Fruit fly (Drosophila melanogaster) whole organism, embryonic: ENCODE results near the gene RASSF8.

Experiments used
- Asciz ChIP-seq: fragments of 200-800 bp; sonication (Bioruptor generic); optimal IDR thresholded peaks from 2 replicates; lab custom pipeline; 2017; ENCODE audit warnings: missing biosample characterization, mild to moderate bottlenecking, missing genetic modification characterization, missing genetic modification reagents
- Atf6 ChIP-seq: fragments of 200-800 bp; sonication (Bioruptor generic); IDR thresholded peaks from 2 replicates; pipeline ENCODE4 v1.3.6; 2022; ENCODE audit warnings: missing biosample characterization, missing genetic modification characterization
- CG11723 ChIP-seq: fragments of 200-800 bp; sonication (Bioruptor generic); optimal IDR thresholded peaks from 2 replicates; lab custom pipeline; 2017; ENCODE audit warnings: missing biosample characterization, mild to moderate bottlenecking, missing genetic modification characterization
- CG12155 ChIP-seq: fragments of 200-800 bp; sonication (Bioruptor generic); optimal IDR thresholded peaks from 3 replicates; lab custom pipeline; 2016; ENCODE audit warnings: missing biosample characterization, missing genetic modification characterization
- CG12236 ChIP-seq: fragments of 200-800 bp; sonication (Bioruptor generic); optimal IDR thresholded peaks from 2 replicates; lab custom pipeline; 2016; ENCODE audit warnings: missing biosample characterization, missing genetic modification characterization
- CG14014 ChIP-seq: fragments of 200-800 bp; sonication (Bioruptor generic); IDR thresholded peaks from 2 replicates; pipeline ENCODE4 v1.3.6; 2022; ENCODE audit warnings: missing biosample characterization, missing genetic modification characterization
- CG1603 ChIP-seq: fragments of 200-800 bp; sonication (Bioruptor generic); optimal IDR thresholded peaks from 2 replicates; lab custom pipeline; 2019; ENCODE audit warnings: missing biosample characterization, mild to moderate bottlenecking, missing genetic modification characterization, moderate library complexity
- CG17385 ChIP-seq: fragments of 200-800 bp; sonication (Bioruptor generic); optimal IDR thresholded peaks from 3 replicates; lab custom pipeline; 2018; ENCODE audit warnings: missing biosample characterization, mild to moderate bottlenecking, missing genetic modification characterization
- CG17612 ChIP-seq: fragments of 200-800 bp; sonication (Bioruptor generic); IDR thresholded peaks from 2 replicates; pipeline ENCODE4 v1.3.6; 2022; ENCODE audit warnings: missing biosample characterization, missing genetic modification characterization
- CG17912 ChIP-seq: fragments of 200-800 bp; sonication (Bioruptor generic); optimal IDR thresholded peaks from 2 replicates; lab custom pipeline; 2018; ENCODE audit warnings: missing biosample characterization, mild to moderate bottlenecking, missing genetic modification characterization
- CG1792 ChIP-seq: fragments of 200-800 bp; sonication (Bioruptor generic); optimal IDR thresholded peaks from 2 replicates; lab custom pipeline; 2016; ENCODE audit warnings: missing biosample characterization, missing genetic modification characterization
- CG18262 ChIP-seq: fragments of 200-800 bp; optimal IDR thresholded peaks from 3 replicates; lab custom pipeline; 2019; ENCODE audit warnings: missing biosample characterization, mild to moderate bottlenecking, missing genetic modification characterization, moderate library complexity
- CG1832 ChIP-seq: fragments of 200-800 bp; sonication (Bioruptor generic); optimal IDR thresholded peaks from 2 replicates; lab custom pipeline; 2017; ENCODE audit warnings: missing biosample characterization, mild to moderate bottlenecking, missing genetic modification characterization, inconsistent platforms
- CG18599 ChIP-seq: fragments of 200-800 bp; sonication (Bioruptor generic); optimal IDR thresholded peaks from 3 replicates; lab custom pipeline; 2017; ENCODE audit warnings: missing biosample characterization, missing genetic modification characterization, mild to moderate bottlenecking, moderate library complexity, missing genetic modification reagents
- CG3407 ChIP-seq: fragments of 200-800 bp; sonication (Bioruptor generic); optimal IDR thresholded peaks from 2 replicates; lab custom pipeline; 2018; ENCODE audit warnings: missing biosample characterization, mild to moderate bottlenecking, missing genetic modification characterization
- CG3838 ChIP-seq: fragments of 200-800 bp; sonication (Bioruptor generic); optimal IDR thresholded peaks from 3 replicates; lab custom pipeline; 2016; ENCODE audit warnings: missing biosample characterization, missing genetic modification characterization
- CG4360 ChIP-seq: fragments of 200-800 bp; sonication (Bioruptor generic); IDR thresholded peaks from 2 replicates; pipeline ENCODE4 v1.3.6; 2022; ENCODE audit warnings: missing biosample characterization, missing genetic modification characterization
- CG4820 ChIP-seq: fragments of 200-800 bp; sonication (Bioruptor generic); optimal IDR thresholded peaks from 3 replicates; lab custom pipeline; 2016; ENCODE audit warnings: missing biosample characterization, missing genetic modification characterization
- CG7745 ChIP-seq: fragments of 200-800 bp; sonication (Bioruptor generic); optimal IDR thresholded peaks from 2 replicates; lab custom pipeline; 2018; ENCODE audit warnings: missing biosample characterization, mild to moderate bottlenecking, missing genetic modification characterization, moderate library complexity
- CG8478 ChIP-seq: fragments of >200 bp; optimal IDR thresholded peaks from 2 replicates; lab custom pipeline; 2018
- CG9817 ChIP-seq: fragments of 200-800 bp; sonication (Bioruptor generic); optimal IDR thresholded peaks from 2 replicates; lab custom pipeline; 2018; ENCODE audit warnings: missing biosample characterization, mild to moderate bottlenecking, missing genetic modification characterization, moderate library complexity
- Drgx ChIP-seq: fragments of 200-800 bp; sonication (Bioruptor generic); IDR thresholded peaks from 2 replicates; pipeline ENCODE4 v1.3.6; 2022; ENCODE audit warnings: missing biosample characterization, missing genetic modification characterization
- Hr51 ChIP-seq, 2 experiments: fragments of 200-800 bp; sonication (Bioruptor generic); optimal IDR thresholded peaks; 2 replicates in 1 of 2; 3 replicates in 1 of 2; lab custom pipeline; 2016 to 2018; ENCODE audit warnings: missing biosample characterization in 2 of 2, missing genetic modification characterization in 2 of 2, mild to moderate bottlenecking in 1 of 2, moderate library complexity in 1 of 2
- Hsf ChIP-seq: fragments of 200-800 bp; sonication (Bioruptor generic); optimal IDR thresholded peaks from 3 replicates; lab custom pipeline; 2016; ENCODE audit warnings: missing biosample characterization, missing genetic modification characterization
- NC2β ChIP-seq: fragments of 200-800 bp; sonication (Bioruptor generic); optimal IDR thresholded peaks from 2 replicates; lab custom pipeline; 2016; ENCODE audit warnings: missing biosample characterization, missing genetic modification characterization
- Neu2 ChIP-seq: fragments of 200-800 bp; sonication (Bioruptor generic); optimal IDR thresholded peaks from 3 replicates; lab custom pipeline; 2016; ENCODE audit warnings: missing biosample characterization, missing genetic modification characterization, borderline replicate concordance
- Oaz ChIP-seq: fragments of 200-800 bp; sonication (Bioruptor generic); IDR thresholded peaks from 2 replicates; pipeline ENCODE4 v1.3.6; 2022; ENCODE audit warnings: missing biosample characterization, missing genetic modification characterization
- PHDP ChIP-seq: fragments of 200-800 bp; sonication (Bioruptor generic); optimal IDR thresholded peaks from 3 replicates; lab custom pipeline; 2018; ENCODE audit warnings: missing biosample characterization, mild to moderate bottlenecking, missing genetic modification characterization, moderate library complexity
- Rfx ChIP-seq: fragments of 200-800 bp; sonication (Bioruptor generic); IDR thresholded peaks from 2 replicates; pipeline ENCODE4 v1.3.6; 2022; ENCODE audit warnings: missing biosample characterization, missing genetic modification characterization
- ato ChIP-seq: fragments of 200-800 bp; sonication (Bioruptor generic); IDR thresholded peaks from 2 replicates; pipeline ENCODE4 v1.3.6; 2022; ENCODE audit warnings: missing biosample characterization, missing genetic modification characterization; ENCODE audit not compliant: partially characterized antibody
- bab2 ChIP-seq: fragments of 200-800 bp; sonication (Bioruptor generic); optimal IDR thresholded peaks from 2 replicates; lab custom pipeline; 2016; ENCODE audit warnings: missing biosample characterization, missing genetic modification characterization
- bcd ChIP-seq: fragments of 200-800 bp; sonication (Bioruptor generic); optimal IDR thresholded peaks from 2 replicates; lab custom pipeline; 2017; ENCODE audit warnings: missing biosample characterization, mild to moderate bottlenecking, missing genetic modification characterization
- cwo ChIP-seq: fragments of 200-800 bp; sonication (Bioruptor generic); optimal IDR thresholded peaks from 3 replicates; lab custom pipeline; 2017; ENCODE audit warnings: missing biosample characterization, missing genetic modification characterization, mild to moderate bottlenecking, moderate library complexity, missing genetic modification reagents
- da ChIP-seq: fragments of 200-800 bp; sonication (Bioruptor generic); optimal IDR thresholded peaks from 2 replicates; lab custom pipeline; 2016; ENCODE audit warnings: missing biosample characterization, missing genetic modification characterization
- dmrt99B ChIP-seq: fragments of 200-800 bp; sonication (Bioruptor generic); optimal IDR thresholded peaks from 2 replicates; lab custom pipeline; 2018; ENCODE audit warnings: missing biosample characterization, mild to moderate bottlenecking, missing genetic modification characterization, moderate library complexity
- lbe ChIP-seq: fragments of 200-800 bp; sonication (Bioruptor generic); optimal IDR thresholded peaks from 2 replicates; lab custom pipeline; 2016; ENCODE audit warnings: missing biosample characterization, mild to moderate bottlenecking, missing genetic modification characterization
- lmd ChIP-seq: fragments of 200-800 bp; sonication (Bioruptor generic); IDR thresholded peaks from 2 replicates; pipeline ENCODE4 v1.3.6; 2022; ENCODE audit warnings: missing biosample characterization, missing genetic modification characterization
- oc ChIP-seq: fragments of 200-800 bp; sonication (Bioruptor generic); optimal IDR thresholded peaks from 2 replicates; lab custom pipeline; 2018; ENCODE audit warnings: missing biosample characterization, mild to moderate bottlenecking, missing genetic modification characterization, moderate library complexity
- onecut ChIP-seq: fragments of 200-800 bp; sonication (Bioruptor generic); IDR thresholded peaks from 2 replicates; pipeline ENCODE4 v1.3.6; 2022; ENCODE audit warnings: missing biosample characterization, missing genetic modification characterization
- peb ChIP-seq: fragments of 200-800 bp; sonication (Bioruptor generic); IDR thresholded peaks from 2 replicates; pipeline ENCODE4 v1.3.6; 2022; ENCODE audit warnings: missing biosample characterization, missing genetic modification characterization
- pho ChIP-seq: fragments of 200-800 bp; sonication (Bioruptor generic); optimal IDR thresholded peaks from 2 replicates; lab custom pipeline; 2016; ENCODE audit warnings: missing biosample characterization, missing genetic modification characterization
- rib ChIP-seq: fragments of 200-800 bp; sonication (Bioruptor generic); IDR thresholded peaks from 2 replicates; pipeline ENCODE4 v1.3.6; 2022; ENCODE audit warnings: missing biosample characterization, missing genetic modification characterization
- tgo ChIP-seq: fragments of 200-800 bp; sonication (Bioruptor generic); IDR thresholded peaks from 3 replicates; pipeline ENCODE4 v1.3.6; 2022; ENCODE audit warnings: missing biosample characterization, missing genetic modification characterization
- ttk ChIP-seq: fragments of 200-800 bp; sonication (Bioruptor generic); IDR thresholded peaks from 2 replicates; pipeline ENCODE4 v2.1.2; 2022; ENCODE audit warnings: missing biosample characterization, missing genetic modification characterization
- wdn ChIP-seq: fragments of 200-800 bp; sonication (Bioruptor generic); IDR thresholded peaks from 2 replicates; pipeline ENCODE4 v1.3.6; 2022; ENCODE audit warnings: missing biosample characterization, missing genetic modification characterization
- yki ChIP-seq: fragments of >200 bp; optimal IDR thresholded peaks from 3 replicates; lab custom pipeline; 2018
- zfh1 ChIP-seq: fragments of 200-800 bp; sonication (Bioruptor generic); IDR thresholded peaks from 3 replicates; pipeline ENCODE4 v1.3.6; 2022; ENCODE audit warnings: missing biosample characterization, missing genetic modification characterization

Gene RASSF8

DNA sequence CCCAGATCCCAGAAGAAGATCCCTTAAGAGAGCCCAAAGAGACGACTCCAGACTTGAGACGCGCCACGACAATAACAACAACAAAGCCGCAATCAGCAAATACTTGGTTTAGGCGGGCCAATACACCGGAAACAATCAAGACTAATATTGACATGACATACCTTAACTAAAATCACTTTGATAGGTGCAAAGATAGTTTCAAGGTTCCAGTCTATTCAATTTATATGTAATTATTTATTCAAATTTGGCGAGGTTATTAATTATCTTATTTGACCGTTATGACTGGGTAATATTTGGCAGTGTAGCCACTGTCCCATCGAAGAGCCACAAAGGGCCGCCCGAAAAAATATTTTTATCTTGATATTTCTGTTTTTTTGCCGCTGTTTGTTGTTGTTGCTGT is 21.1 kb upstream of the RASSF8 start (continued):
- TF ChIP-seq CG17912 (no peak), oc (tag; lab: Kevin White, UChicago) (no peak), CG4820 (GFP tag; lab: Kevin White, UChicago) (peak; percentile 62), tgo (GFP tag; lab: Robert Waterston, UW) (peak; percentile 40; the same call in 1 of the 3 replicates), Rfx (GFP tag; lab: Robert Waterston, UW) (peak; percentile 64), da (GFP tag; lab: Kevin White, UChicago) (no peak), CG18599 (GFP tag; lab: Kevin White, UChicago) (peak; percentile 46), Hr51 (GFP tag; optimal IDR thresholded peaks at IDR 0.05; lab: Kevin White, UChicago) (peak in 1 of 2 experiments; percentile 58), bcd (GFP tag; lab: Kevin White, UChicago) (peak; percentile 27), dmrt99B (tag; lab: Kevin White, UChicago) (peak; percentile 67)

dm6 chr3R:25644172-25644571 is 17.4 kb upstream of the RASSF8 start:
- no peak for TF ChIP-seq CG12236

dm6 chr3R:25646882-25647518 is 14.6 kb upstream of the RASSF8 start:
- TF ChIP-seq CG1603 (tag; lab: Kevin White, UChicago) = peak; percentile 95
- peak; percentile 91 for TF ChIP-seq CG14014
- TF ChIP-seq CG1832 (GFP tag; lab: Kevin White, UChicago) = peak; percentile 80
- peak; percentile 95 for TF ChIP-seq Hsf (GFP tag; lab: Kevin White, UChicago)
- peak; percentile 70 for TF ChIP-seq rib (GFP tag; lab: Robert Waterston, UW)
- no peak for TF ChIP-seq yki (lab: Kevin White, UChicago)
- TF ChIP-seq CG9817 = peak; percentile 95
- TF ChIP-seq zfh1 (GFP tag; lab: Robert Waterston, UW) = peak; percentile 91
- TF ChIP-seq bab2 = peak; percentile 97
- peak; percentile 89 for TF ChIP-seq PHDP (tag; lab: Kevin White, UChicago)
- peak; percentile 93 for TF ChIP-seq lmd
- TF ChIP-seq pho = peak; percentile 96
- peak; percentile 90 for TF ChIP-seq Atf6 (GFP tag; lab: Robert Waterston, UW)
- peak; percentile 77 for TF ChIP-seq CG3407 (GFP tag; lab: Kevin White, UChicago)
- peak; percentile 86 for TF ChIP-seq CG18262
- peak; percentile 91 for TF ChIP-seq CG8478 (lab: Kevin White, UChicago)
- TF ChIP-seq ato = 0 out of 2 replicates have a peak, but pooled peaks have one; percentile 35
- peak; percentile 76 for TF ChIP-seq peb
- TF ChIP-seq NC2β (GFP tag; lab: Kevin White, UChicago) = peak; percentile 89
- TF ChIP-seq CG7745 (tag; lab: Kevin White, UChicago) = peak; percentile 65
- peak; percentile 94 for TF ChIP-seq CG12155 (GFP tag; lab: Kevin White, UChicago)
- peak; percentile 81 for TF ChIP-seq CG3838
- peak; percentile 63 for TF ChIP-seq Asciz
- TF ChIP-seq CG17612 = peak; percentile 75; the same call in 1 of the 2 replicates
- TF ChIP-seq Oaz (GFP tag; lab: Robert Waterston, UW) = peak; percentile 82; the same call in 1 of the 2 replicates
- peak; percentile 85 for TF ChIP-seq CG17385
- peak; percentile 94 for TF ChIP-seq CG18599 (GFP tag; lab: Kevin White, UChicago)
- peak; percentile 93 for TF ChIP-seq CG1792 (GFP tag; lab: Kevin White, UChicago)
- TF ChIP-seq onecut (GFP tag; lab: Robert Waterston, UW) = peak; percentile 91
- peak; percentile 69 for TF ChIP-seq Drgx (GFP tag; lab: Robert Waterston, UW)
- peak; percentile 86 for TF ChIP-seq wdn (GFP tag; lab: Robert Waterston, UW)
- peak; percentile 81 for TF ChIP-seq Neu2 (GFP tag; lab: Kevin White, UChicago)
- peak; percentile 87 for TF ChIP-seq ttk (GFP tag; lab: Robert Waterston, UW)
- TF ChIP-seq CG4360 (GFP tag; lab: Robert Waterston, UW) = no peak
- TF ChIP-seq CG11723 (GFP tag; lab: Kevin White, UChicago) = peak; percentile 90
- peak; percentile 66 for TF ChIP-seq lbe (GFP tag; lab: Kevin White, UChicago)
- TF ChIP-seq cwo = peak; percentile 78
